Worm (Caenorhabditis elegans) whole organism, L1 larva: Measurements from ENCODE around the gene psmd-9.

ENCODE experiments used
- C04F5.9 ChIP-seq: sonication (generic microtip); optimal IDR thresholded peaks from 2 replicates; lab custom pipeline; 2016; ENCODE audit warnings: missing genetic modification characterization, missing compliant biosample characterization
- C16A3.4 ChIP-seq: fragments of 150-350 bp; optimal IDR thresholded peaks from 2 replicates; lab custom pipeline; 2014; ENCODE audit warnings: missing biosample characterization, missing genetic modification characterization
- F16B12.6 ChIP-seq: fragments of 150-350 bp; optimal IDR thresholded peaks from 2 replicates; lab custom pipeline; 2014; ENCODE audit warnings: missing biosample characterization, missing genetic modification characterization
- ama-1 ChIP-seq: fragments of 150-350 bp; optimal IDR thresholded peaks from 2 replicates; lab custom pipeline; 2014
- blmp-1 ChIP-seq: fragments of 150-350 bp; optimal IDR thresholded peaks from 2 replicates; lab custom pipeline; 2014; ENCODE audit warnings: missing biosample characterization, missing genetic modification characterization
- ceh-63 ChIP-seq: fragments of 200-800 bp; sonication (Bioruptor generic); optimal IDR thresholded peaks from 2 replicates; lab custom pipeline; 2018; ENCODE audit warnings: mild to moderate bottlenecking, missing genetic modification characterization, missing compliant biosample characterization
- dpl-1 ChIP-seq, 3 experiments: fragments of 150-350 bp in 2 of 3; sonication (generic microtip) in 1 of 3; optimal IDR thresholded peaks; 2 replicates each; lab custom pipeline; 2014 to 2017; ENCODE audit warnings: missing biosample characterization in 3 of 3, missing genetic modification characterization in 3 of 3, missing genetic modification reagents in 3 of 3
- dsc-1 ChIP-seq: sonication (generic microtip); optimal IDR thresholded peaks from 2 replicates; lab custom pipeline; 2016; ENCODE audit warnings: mild to moderate bottlenecking, missing genetic modification characterization, missing compliant biosample characterization
- efl-1 ChIP-seq, 4 experiments: fragments of 150-350 bp; optimal IDR thresholded peaks in 3 of 4; peaks in 1 of 4; 1 replicate in 1 of 4; 2 replicates in 3 of 4; lab custom pipeline; 2014; ENCODE audit warnings: missing biosample characterization in 2 of 4, missing genetic modification characterization in 2 of 4, missing genetic modification reagents in 2 of 4
- egl-27 ChIP-seq, 2 experiments: fragments of 150-350 bp in 1 of 2; sonication (generic microtip); optimal IDR thresholded peaks; 3 replicates each; lab custom pipeline; 2017 to 2018; ENCODE audit warnings: missing biosample characterization in 2 of 2, missing genetic modification characterization in 2 of 2, missing genetic modification reagents in 2 of 2
- elt-3 ChIP-seq, 6 experiments: fragments of 150-350 bp in 1 of 6; sonication (generic microtip); optimal IDR thresholded peaks; 2 replicates each; lab custom pipeline; 2017 to 2018; ENCODE audit warnings: missing biosample characterization in 6 of 6, missing genetic modification characterization in 6 of 6, inconsistent platforms in 1 of 6
- fkh-8 ChIP-seq: sonication (generic microtip); optimal IDR thresholded peaks from 2 replicates; lab custom pipeline; 2016; ENCODE audit warnings: mild to moderate bottlenecking, missing genetic modification characterization, missing compliant biosample characterization
- grh-1 ChIP-seq: fragments of 200-800 bp; sonication (Bioruptor generic); IDR thresholded peaks from 2 replicates; pipeline ENCODE4 v1.3.6; 2022; ENCODE audit warnings: missing genetic modification reagents, missing genetic modification characterization, missing compliant biosample characterization
- irx-1 ChIP-seq: sonication (generic microtip); optimal IDR thresholded peaks from 2 replicates; lab custom pipeline; 2016; ENCODE audit warnings: missing genetic modification characterization, missing compliant biosample characterization
- isw-1 ChIP-seq: fragments of 200-800 bp; sonication (Bioruptor generic); IDR thresholded peaks from 2 replicates; pipeline ENCODE4 v1.3.6; 2022; ENCODE audit warnings: missing genetic modification characterization, missing compliant biosample characterization
- jun-1 ChIP-seq: fragments of 150-350 bp; optimal IDR thresholded peaks from 2 replicates; lab custom pipeline; 2014; ENCODE audit warnings: missing biosample characterization, missing genetic modification reagents, missing genetic modification characterization
- lin-13 ChIP-seq: fragments of 150-350 bp; optimal IDR thresholded peaks from 2 replicates; lab custom pipeline; 2014; ENCODE audit warnings: missing biosample characterization, missing genetic modification reagents, missing genetic modification characterization
- lin-14 ChIP-seq: fragments of 200-800 bp; sonication (Bioruptor generic); optimal IDR thresholded peaks from 2 replicates; lab custom pipeline; 2018; ENCODE audit warnings: mild to moderate bottlenecking, missing genetic modification characterization, moderate library complexity, missing compliant biosample characterization
- lin-35 ChIP-seq, 2 experiments: fragments of 150-350 bp; optimal IDR thresholded peaks; 2 replicates each; lab custom pipeline; 2014; ENCODE audit warnings: missing biosample characterization in 2 of 2, missing genetic modification characterization in 2 of 2, missing genetic modification reagents in 2 of 2
- lir-3 ChIP-seq: sonication (generic microtip); optimal IDR thresholded peaks from 2 replicates; lab custom pipeline; 2016; ENCODE audit warnings: mild to moderate bottlenecking, missing genetic modification characterization, moderate library complexity, missing compliant biosample characterization; ENCODE audit not compliant: poor library complexity
- lsy-2 ChIP-seq, 2 experiments: fragments of 150-350 bp; optimal IDR thresholded peaks; 2 replicates each; lab custom pipeline; 2014; ENCODE audit warnings: missing biosample characterization in 2 of 2, missing genetic modification characterization in 2 of 2
- mab-9 ChIP-seq: fragments of 200-800 bp; sonication (Bioruptor generic); IDR thresholded peaks from 2 replicates; pipeline ENCODE4 v1.3.6; 2022; ENCODE audit warnings: missing genetic modification reagents, missing genetic modification characterization, missing compliant biosample characterization
- mdl-1 ChIP-seq, 2 experiments: fragments of 150-350 bp; optimal IDR thresholded peaks; 2 replicates each; lab custom pipeline; 2014 to 2017; ENCODE audit warnings: missing biosample characterization in 2 of 2, missing genetic modification characterization in 2 of 2, inconsistent platforms in 1 of 2
- nhr-19 ChIP-seq: fragments of 200-800 bp; sonication (Bioruptor generic); conservative IDR thresholded peaks from 2 replicates; pipeline ENCODE4 v1.3.6; 2022; ENCODE audit warnings: missing genetic modification characterization, missing compliant biosample characterization
- nhr-20 ChIP-seq: sonication (generic microtip); optimal IDR thresholded peaks from 2 replicates; lab custom pipeline; 2016; ENCODE audit warnings: mild to moderate bottlenecking, missing genetic modification characterization, missing compliant biosample characterization
- nhr-237 ChIP-seq: fragments of 150-350 bp; optimal IDR thresholded peaks from 2 replicates; lab custom pipeline; 2014; ENCODE audit warnings: missing biosample characterization, missing genetic modification characterization
- nhr-47 ChIP-seq: sonication (generic microtip); optimal IDR thresholded peaks from 2 replicates; lab custom pipeline; 2016; ENCODE audit warnings: mild to moderate bottlenecking, missing genetic modification characterization, moderate library complexity, missing compliant biosample characterization
- nhr-71 ChIP-seq: sonication (generic microtip); optimal IDR thresholded peaks from 2 replicates; lab custom pipeline; 2016; ENCODE audit warnings: mild to moderate bottlenecking, missing genetic modification characterization, moderate library complexity, missing compliant biosample characterization
- nhr-85 ChIP-seq: sonication (generic microtip); peaks from one replicate; lab custom pipeline; 2016; ENCODE audit warnings: missing genetic modification characterization, inconsistent platforms, missing compliant biosample characterization
- nhr-90 ChIP-seq: sonication (generic microtip); optimal IDR thresholded peaks from 2 replicates; lab custom pipeline; 2016; ENCODE audit warnings: mild to moderate bottlenecking, missing genetic modification characterization, missing compliant biosample characterization; ENCODE audit not compliant: poor library complexity
- pag-3 ChIP-seq: sonication (generic microtip); optimal IDR thresholded peaks from 2 replicates; lab custom pipeline; 2017; ENCODE audit warnings: missing genetic modification characterization, mild to moderate bottlenecking, missing compliant biosample characterization, antibody characterized with exemption, borderline replicate concordance; ENCODE audit not compliant: insufficient read depth
- rnt-1 ChIP-seq: sonication (generic microtip); optimal IDR thresholded peaks from 2 replicates; lab custom pipeline; 2016; ENCODE audit warnings: mild to moderate bottlenecking, missing genetic modification characterization, moderate library complexity, missing compliant biosample characterization
- skn-1 ChIP-seq: fragments of 150-350 bp; optimal IDR thresholded peaks from 2 replicates; lab custom pipeline; 2014; ENCODE audit warnings: missing biosample characterization, missing genetic modification characterization
- snpc-4 ChIP-seq: fragments of 150-350 bp; optimal IDR thresholded peaks from 2 replicates; lab custom pipeline; 2014; ENCODE audit warnings: missing biosample characterization, missing genetic modification characterization
- snu-23 ChIP-seq: sonication (generic microtip); optimal IDR thresholded peaks from 2 replicates; lab custom pipeline; 2016; ENCODE audit warnings: missing genetic modification characterization, missing compliant biosample characterization
- sox-4 ChIP-seq: sonication (generic microtip); optimal IDR thresholded peaks from 2 replicates; lab custom pipeline; 2016; ENCODE audit warnings: missing genetic modification characterization, missing compliant biosample characterization
- swsn-7 ChIP-seq: sonication (generic microtip); optimal IDR thresholded peaks from 2 replicates; lab custom pipeline; 2016; ENCODE audit warnings: missing genetic modification characterization, missing compliant biosample characterization
- tbx-2 ChIP-seq: sonication (generic microtip); optimal IDR thresholded peaks from 2 replicates; lab custom pipeline; 2016; ENCODE audit warnings: missing genetic modification characterization, missing compliant biosample characterization
- tlp-1 ChIP-seq: fragments of 150-350 bp; optimal IDR thresholded peaks from 2 replicates; lab custom pipeline; 2014; ENCODE audit warnings: missing biosample characterization, missing genetic modification characterization
- unc-130 ChIP-seq: fragments of 150-350 bp; optimal IDR thresholded peaks from 2 replicates; lab custom pipeline; 2017; ENCODE audit warnings: missing biosample characterization, missing genetic modification characterization, inconsistent platforms
- unc-86 ChIP-seq: sonication (generic microtip); optimal IDR thresholded peaks from 2 replicates; lab custom pipeline; 2016; ENCODE audit warnings: missing genetic modification characterization, missing compliant biosample characterization
- xbp-1 ChIP-seq: sonication (generic microtip); optimal IDR thresholded peaks from 2 replicates; lab custom pipeline; 2016; ENCODE audit warnings: missing genetic modification characterization, missing compliant biosample characterization
- zag-1 ChIP-seq: fragments of 150-350 bp; optimal IDR thresholded peaks from 2 replicates; lab custom pipeline; 2014; ENCODE audit warnings: missing biosample characterization, missing genetic modification characterization
- ztf-11 ChIP-seq, 2 experiments: sonication (generic microtip); optimal IDR thresholded peaks; 2 replicates each; lab custom pipeline; 2016 to 2017; ENCODE audit warnings: missing genetic modification characterization in 2 of 2, missing biosample characterization in 1 of 2, missing compliant biosample characterization in 1 of 2
- ztf-4 ChIP-seq: fragments of 150-350 bp; optimal IDR thresholded peaks from 2 replicates; lab custom pipeline; 2014; ENCODE audit warnings: missing biosample characterization, missing genetic modification characterization

The psmd-9 gene

ce11 chrII:6891176-6891575, 10.7 kb upstream of the psmd-9 start:
- TF ChIP-seq snu-23 (peak; percentile 83), egl-27 (tag; optimal IDR thresholded peaks at IDR 0.05; lab: Kevin White, UChicago) (peak in 1 of 2 experiments; percentile 39), nhr-90 (peak; percentile 4), ztf-11 (tag; optimal IDR thresholded peaks at IDR 0.05; lab: Kevin White, UChicago) (no peak), lin-13 (peak; percentile 31), F16B12.6 (tag; lab: Kevin White, UChicago) (no peak), lin-14 (GFP tag; lab: Kevin White, UChicago) (peak; percentile 88), lir-3 (tag; lab: Kevin White, UChicago) (peak; percentile 29), lin-35 (GFP tag; optimal IDR thresholded peaks at IDR 0.05; lab: Kevin White, UChicago) (peak; percentile 33 to 77), nhr-19 (peak; percentile 96), ceh-63 (no peak), dpl-1 (GFP tag; optimal IDR thresholded peaks at IDR 0.05; lab: Kevin White, UChicago) (peak in 2 of 3 experiments; percentile 15 to 38), blmp-1 (tag; lab: Kevin White, UChicago) (no peak), mab-9 (GFP tag; lab: Robert Waterston, UW) (no peak), isw-1 (GFP tag; lab: Robert Waterston, UW) (0 out of 2 replicates have a peak, but pooled peaks have one; percentile 1), ztf-4 (tag; lab: Kevin White, UChicago) (peak; percentile 43), snpc-4 (tag; lab: Kevin White, UChicago) (peak; percentile 7), elt-3 (tag; optimal IDR thresholded peaks at IDR 0.05; lab: Kevin White, UChicago) (peak in 1 of 6 experiments; percentile 21), sox-4 (tag; lab: Kevin White, UChicago) (no peak), C16A3.4 (tag; lab: Kevin White, UChicago) (peak; percentile 70), irx-1 (tag; lab: Kevin White, UChicago) (peak; percentile 5), nhr-71 (tag; lab: Kevin White, UChicago) (peak; percentile 78), nhr-47 (tag; lab: Kevin White, UChicago) (peak; percentile 29), nhr-85 (tag; lab: Kevin White, UChicago) (peak; percentile 87), unc-130 (peak; percentile 83), swsn-7 (tag; lab: Kevin White, UChicago) (peak; percentile 60), lsy-2 (tag; optimal IDR thresholded peaks at IDR 0.05; lab: Kevin White, UChicago) (peak; percentile 50 to 65), fkh-8 (tag; lab: Kevin White, UChicago) (peak; percentile 8), nhr-237 (tag; lab: Kevin White, UChicago) (no peak), tlp-1 (no peak), grh-1 (0 out of 2 replicates have a peak, but pooled peaks have one; percentile 9), zag-1 (tag; lab: Kevin White, UChicago) (no peak), jun-1 (peak; percentile 60), nhr-20 (tag; lab: Kevin White, UChicago) (peak; percentile 81), efl-1 (optimal IDR thresholded peaks at IDR 0.05; lab: Kevin White, UChicago) (peak; percentile 14 to 22), efl-1 (GFP tag; optimal IDR thresholded peaks at IDR 0.05 in 1 of 2; lab: Kevin White, UChicago) (peak in 1 of 2 experiments; percentile 94), dsc-1 (tag; lab: Kevin White, UChicago) (peak; percentile 7), pag-3 (no peak), skn-1 (tag; lab: Kevin White, UChicago) (peak; percentile 43), xbp-1 (peak; percentile 14), mdl-1 (tag; optimal IDR thresholded peaks at IDR 0.05; lab: Kevin White, UChicago) (peak in 1 of 2 experiments; percentile 95), unc-86 (tag; lab: Kevin White, UChicago) (no peak), tbx-2 (tag; lab: Kevin White, UChicago) (peak; percentile 48), rnt-1 (tag; lab: Kevin White, UChicago) (peak; percentile 40), ama-1 (lab: Kevin White, UChicago) (peak; percentile 49), C04F5.9 (tag; lab: Kevin White, UChicago) (no peak)
